Fruit fly (Drosophila melanogaster): ENCODE data around the gene BthD.

Gene BthD

dm6 chrX:13611884-13612283 lies at the start of gene BthD, which contains the start of gene Ndc80:
Gene BthD, plus strand, starts transcription at chrX:13612131.
Gene Ndc80, minus strand, starts transcription at chrX:13612062.
- no peak for TF ChIP-seq ttk (optimal IDR thresholded peaks at IDR 0.05)
- no peak for TF ChIP-seq h (optimal IDR thresholded peaks at IDR 0.05)
- no peak for TF ChIP-seq psq (optimal IDR thresholded peaks at IDR 0.05)
- no peak for TF ChIP-seq Myc (optimal IDR thresholded peaks at IDR 0.05)
- TF ChIP-seq Sin3A (optimal IDR thresholded peaks at IDR 0.05), result no peak
- no peak for TF ChIP-seq insv (optimal IDR thresholded peaks at IDR 0.05)

dm6 chrX:13563042-13563441 lies 48.9 kb upstream of the BthD start:
- TF ChIP-seq Myc (optimal IDR thresholded peaks at IDR 0.05), result no peak
- TF ChIP-seq ttk (optimal IDR thresholded peaks at IDR 0.05), result no peak
- no peak for TF ChIP-seq insv (optimal IDR thresholded peaks at IDR 0.05)
- no peak for TF ChIP-seq psq (optimal IDR thresholded peaks at IDR 0.05)
- TF ChIP-seq Sin3A (optimal IDR thresholded peaks at IDR 0.05), result no peak
- TF ChIP-seq h (optimal IDR thresholded peaks at IDR 0.05), result no peak

dm6 chrX:13563483-13564443 lies 48.2 kb upstream of the BthD start, which contains the start of the genes CG46311 and Tpst:
Gene CG46311, plus strand, starts transcription at chrX:13563823.
Gene Tpst, plus strand, starts transcription at chrX:13563823.
- no peak for TF ChIP-seq ttk (optimal IDR thresholded peaks at IDR 0.05)
- TF ChIP-seq h (optimal IDR thresholded peaks at IDR 0.05), result no peak
- TF ChIP-seq psq (optimal IDR thresholded peaks at IDR 0.05), result no peak
- no peak for TF ChIP-seq Myc (optimal IDR thresholded peaks at IDR 0.05)
- TF ChIP-seq Sin3A (optimal IDR thresholded peaks at IDR 0.05), result no peak
- TF ChIP-seq insv (optimal IDR thresholded peaks at IDR 0.05), result no peak

dm6 chrX:13565490-13566156 lies 46.3 kb upstream of the BthD start:
- TF ChIP-seq Myc (optimal IDR thresholded peaks at IDR 0.05), result no peak
- no peak for TF ChIP-seq psq (optimal IDR thresholded peaks at IDR 0.05)
- no peak for TF ChIP-seq ttk (optimal IDR thresholded peaks at IDR 0.05)
- TF ChIP-seq insv (optimal IDR thresholded peaks at IDR 0.05), result no peak
- no peak for TF ChIP-seq Sin3A (optimal IDR thresholded peaks at IDR 0.05)
- no peak for TF ChIP-seq h (optimal IDR thresholded peaks at IDR 0.05)

- TF ChIP-seq Sin3A (optimal IDR thresholded peaks at IDR 0.05), result no peak
- TF ChIP-seq ttk (optimal IDR thresholded peaks at IDR 0.05), result no peak
- no peak for TF ChIP-seq insv (optimal IDR thresholded peaks at IDR 0.05)
- no peak for TF ChIP-seq Myc (optimal IDR thresholded peaks at IDR 0.05)
- no peak for TF ChIP-seq h (optimal IDR thresholded peaks at IDR 0.05)
- no peak for TF ChIP-seq psq (optimal IDR thresholded peaks at IDR 0.05)
Observed at dm6 chrX:13568127-13568526, 43.8 kb upstream of the BthD start.

dm6 chrX:13568841-13569240 lies 43.1 kb upstream of the BthD start:
- TF ChIP-seq ttk (optimal IDR thresholded peaks at IDR 0.05), result no peak

- TF ChIP-seq Myc (optimal IDR thresholded peaks at IDR 0.05), result no peak
- TF ChIP-seq insv (optimal IDR thresholded peaks at IDR 0.05), result no peak
- TF ChIP-seq psq (optimal IDR thresholded peaks at IDR 0.05), result no peak
- TF ChIP-seq h (optimal IDR thresholded peaks at IDR 0.05), result no peak
Observed at dm6 chrX:13570255-13570654, 41.7 kb upstream of the BthD start.

- TF ChIP-seq Sin3A (optimal IDR thresholded peaks at IDR 0.05) (no peak), ttk (optimal IDR thresholded peaks at IDR 0.05) (no peak), psq (optimal IDR thresholded peaks at IDR 0.05) (no peak), insv (optimal IDR thresholded peaks at IDR 0.05) (no peak), Myc (optimal IDR thresholded peaks at IDR 0.05) (no peak), h (optimal IDR thresholded peaks at IDR 0.05) (no peak)
Observed at dm6 chrX:13572382-13572781, 39.5 kb upstream of the BthD start.

dm6 chrX:13579322-13579721 lies 32.6 kb upstream of the BthD start:
- TF ChIP-seq h (optimal IDR thresholded peaks at IDR 0.05), result no peak
- TF ChIP-seq ttk (optimal IDR thresholded peaks at IDR 0.05), result no peak
- no peak for TF ChIP-seq psq (optimal IDR thresholded peaks at IDR 0.05)
- no peak for TF ChIP-seq Sin3A (optimal IDR thresholded peaks at IDR 0.05)
- no peak for TF ChIP-seq insv (optimal IDR thresholded peaks at IDR 0.05)
- TF ChIP-seq Myc (optimal IDR thresholded peaks at IDR 0.05), result no peak

dm6 chrX:13586888-13587287 lies 25.0 kb upstream of the BthD start:
- TF ChIP-seq psq (optimal IDR thresholded peaks at IDR 0.05), result no peak
- TF ChIP-seq Myc (optimal IDR thresholded peaks at IDR 0.05), result no peak

dm6 chrX:13593667-13594066 lies 18.3 kb upstream of the BthD start:
- TF ChIP-seq Myc (optimal IDR thresholded peaks at IDR 0.05), result no peak
- no peak for TF ChIP-seq insv (optimal IDR thresholded peaks at IDR 0.05)
- TF ChIP-seq ttk (optimal IDR thresholded peaks at IDR 0.05), result no peak
- TF ChIP-seq psq (optimal IDR thresholded peaks at IDR 0.05), result no peak
- no peak for TF ChIP-seq h (optimal IDR thresholded peaks at IDR 0.05)
- no peak for TF ChIP-seq Sin3A (optimal IDR thresholded peaks at IDR 0.05)

- TF ChIP-seq ttk (optimal IDR thresholded peaks at IDR 0.05) (no peak), h (optimal IDR thresholded peaks at IDR 0.05) (no peak), insv (optimal IDR thresholded peaks at IDR 0.05) (no peak), psq (optimal IDR thresholded peaks at IDR 0.05) (no peak)
Observed at dm6 chrX:13597753-13598152, 14.2 kb upstream of the BthD start.
